Fruit fly (Drosophila melanogaster) whole organism: ENCODE results near the gene KP78a.

Experiments used
- Dll ChIP-seq: fragments of >200 bp; optimal IDR thresholded peaks from 2 replicates; lab custom pipeline; 2017
- pan ChIP-seq: fragments of >200 bp; optimal IDR thresholded peaks from 2 replicates; lab custom pipeline; 2017
- usp ChIP-seq: fragments of >200 bp; optimal IDR thresholded peaks from 2 replicates; lab custom pipeline; 2017; ENCODE audit warnings: missing biosample characterization, missing genetic modification characterization, mixed read lengths

DNA sequence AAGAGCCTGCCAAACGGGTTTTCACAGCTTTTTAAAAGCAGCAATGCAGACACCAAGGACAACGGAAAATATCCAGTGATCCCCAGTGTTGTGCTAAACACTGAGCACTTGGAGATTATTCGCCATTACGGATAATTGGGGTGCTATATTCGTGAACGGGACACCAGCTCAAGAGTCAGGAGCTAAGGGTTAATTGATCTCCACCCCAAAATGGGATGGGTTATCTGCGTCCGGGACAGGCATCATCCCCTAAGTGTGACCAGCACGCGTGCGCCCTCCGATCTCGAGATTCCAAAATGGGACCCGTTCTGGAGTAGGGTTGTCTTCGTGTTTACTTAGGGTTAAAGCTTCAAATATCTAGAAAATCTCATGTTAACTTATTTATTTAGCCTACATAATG lies 47.0 kb downstream of the KP78a start:
- no peak for TF ChIP-seq usp (GFP tag; lab: Kevin White, UChicago)
- TF ChIP-seq pan, result no peak
- no peak for TF ChIP-seq Dll (lab: Kevin White, UChicago)
